Fruit fly (Drosophila melanogaster) whole organism, wandering third instar larva: Measurements from ENCODE around the gene Msh6.

Source experiments
- Abd-B ChIP-seq: fragments of >200 bp; optimal IDR thresholded peaks from 2 replicates; lab custom pipeline; 2017; ENCODE audit warnings: missing biosample characterization, missing genetic modification characterization
- CG32264 ChIP-seq: fragments of 200-800 bp; sonication (Bioruptor generic); optimal IDR thresholded peaks from 2 replicates; lab custom pipeline; 2016; ENCODE audit warnings: missing biosample characterization, missing genetic modification characterization
- CG9705 ChIP-seq: fragments of 200-800 bp; sonication (Bioruptor generic); optimal IDR thresholded peaks from 2 replicates; lab custom pipeline; 2018; ENCODE audit warnings: missing biosample characterization, mild to moderate bottlenecking, missing genetic modification characterization
- CrebA ChIP-seq: fragments of 200-800 bp; sonication (Bioruptor generic); optimal IDR thresholded peaks from 2 replicates; lab custom pipeline; 2016; ENCODE audit warnings: missing biosample characterization, mild to moderate bottlenecking, missing genetic modification characterization, borderline replicate concordance
- Dfd ChIP-seq: fragments of >200 bp; optimal IDR thresholded peaks from 2 replicates; lab custom pipeline; 2017; ENCODE audit warnings: missing biosample characterization, missing genetic modification characterization
- Dif ChIP-seq: fragments of 200-275, 200-300 bp; sonication (Bioruptor generic); optimal IDR thresholded peaks from 2 replicates; lab custom pipeline; 2018; ENCODE audit warnings: missing biosample characterization, missing genetic modification characterization; ENCODE audit not compliant: partially characterized antibody
- GATAd ChIP-seq: sonication (Bioruptor generic); optimal IDR thresholded peaks from 2 replicates; lab custom pipeline; 2016; ENCODE audit warnings: missing biosample characterization, missing genetic modification characterization
- HLH106 ChIP-seq: fragments of 200-800 bp; optimal IDR thresholded peaks from 3 replicates; lab custom pipeline; 2019; ENCODE audit warnings: missing biosample characterization, mild to moderate bottlenecking, missing genetic modification characterization, moderate library complexity
- Hnf4 ChIP-seq: fragments of 200-800 bp; sonication (Bioruptor generic); optimal IDR thresholded peaks from 2 replicates; lab custom pipeline; 2016; ENCODE audit warnings: missing biosample characterization, mild to moderate bottlenecking, missing genetic modification characterization
- Hr78 ChIP-seq: fragments of >200 bp; optimal IDR thresholded peaks from 2 replicates; lab custom pipeline; 2017; ENCODE audit warnings: missing biosample characterization, missing genetic modification characterization
- Hr83 ChIP-seq: fragments of 200-300 bp; sonication (Bioruptor generic); optimal IDR thresholded peaks from 2 replicates; lab custom pipeline; 2016; ENCODE audit warnings: missing biosample characterization, mild to moderate bottlenecking, missing genetic modification characterization, moderate library complexity; ENCODE audit not compliant: poor library complexity, severe bottlenecking
- Jra ChIP-seq: sonication (Bioruptor generic); optimal IDR thresholded peaks from 2 replicates; lab custom pipeline; 2016; ENCODE audit warnings: missing biosample characterization, missing genetic modification characterization
- Mio ChIP-seq: sonication (Bioruptor generic); optimal IDR thresholded peaks from 2 replicates; lab custom pipeline; 2016; ENCODE audit warnings: missing biosample characterization, missing genetic modification characterization
- Myc ChIP-seq: fragments of >200 bp; optimal IDR thresholded peaks from 2 replicates; lab custom pipeline; 2017
- N ChIP-seq: fragments of >200 bp; optimal IDR thresholded peaks from 2 replicates; lab custom pipeline; 2018; ENCODE audit warnings: missing biosample characterization, missing external identifiers, missing genetic modification characterization
- OdsH ChIP-seq: fragments of 200-800 bp; sonication (Bioruptor generic); optimal IDR thresholded peaks from 2 replicates; lab custom pipeline; 2016; ENCODE audit warnings: missing biosample characterization, mild to moderate bottlenecking, missing genetic modification characterization
- Rel ChIP-seq, 2 experiments: fragments of 200-800 bp; sonication (Bioruptor generic) in 1 of 2; optimal IDR thresholded peaks; 2 replicates in 1 of 2; 3 replicates in 1 of 2; lab custom pipeline; 2016 to 2019; ENCODE audit warnings: mild to moderate bottlenecking in 2 of 2, missing biosample characterization in 2 of 2, missing genetic modification characterization in 2 of 2, moderate library complexity in 1 of 2
- Sp1 ChIP-seq: fragments of 200-800 bp; sonication (Bioruptor generic); optimal IDR thresholded peaks from 3 replicates; lab custom pipeline; 2019; ENCODE audit warnings: missing biosample characterization, mild to moderate bottlenecking, missing genetic modification characterization, moderate library complexity
- Vsx2 ChIP-seq: fragments of 200-300, 225-300 bp; sonication (Bioruptor generic); optimal IDR thresholded peaks from 2 replicates; lab custom pipeline; 2018; ENCODE audit warnings: missing biosample characterization, missing genetic modification characterization; ENCODE audit not compliant: partially characterized antibody
- br ChIP-seq: fragments of 200-800 bp; sonication (Bioruptor generic); optimal IDR thresholded peaks from 2 replicates; lab custom pipeline; 2016; ENCODE audit warnings: missing biosample characterization, missing genetic modification characterization
- brk ChIP-seq: fragments of 200-800 bp; sonication (Bioruptor generic); optimal IDR thresholded peaks from 2 replicates; lab custom pipeline; 2016; ENCODE audit warnings: missing biosample characterization, mild to moderate bottlenecking, missing genetic modification characterization
- dl ChIP-seq, 2 experiments: fragments of 175-275, 200-275 bp in 1 of 2; fragments of 200-275 bp in 1 of 2; sonication (Bioruptor generic); optimal IDR thresholded peaks; lab custom pipeline; 2018; ENCODE audit warnings: mild to moderate bottlenecking in 2 of 2, missing biosample characterization in 2 of 2, missing genetic modification characterization in 2 of 2, moderate library complexity in 2 of 2; ENCODE audit not compliant: partially characterized antibody in 2 of 2, insufficient read depth in 1 of 2
- dmrt93B ChIP-seq: fragments of 200-800 bp; sonication (Bioruptor generic); optimal IDR thresholded peaks from 2 replicates; lab custom pipeline; 2018; ENCODE audit warnings: missing biosample characterization, mild to moderate bottlenecking, missing genetic modification characterization
- dsf ChIP-seq: sonication (Bioruptor generic); optimal IDR thresholded peaks from 2 replicates; lab custom pipeline; 2016; ENCODE audit warnings: missing biosample characterization, missing genetic modification characterization, borderline replicate concordance
- ey ChIP-seq: fragments of 200-800 bp; sonication (Bioruptor generic); optimal IDR thresholded peaks from 2 replicates; lab custom pipeline; 2016; ENCODE audit warnings: missing biosample characterization, missing genetic modification characterization
- foxo ChIP-seq, 2 experiments: fragments of 200-800 bp; sonication (Bioruptor generic); optimal IDR thresholded peaks; 2 replicates in 1 of 2; 3 replicates in 1 of 2; lab custom pipeline; 2016 to 2017; ENCODE audit warnings: missing biosample characterization in 2 of 2, missing genetic modification characterization in 2 of 2
- fru ChIP-seq: fragments of 200-800 bp; sonication (Bioruptor generic); optimal IDR thresholded peaks from 3 replicates; lab custom pipeline; 2016; ENCODE audit warnings: missing biosample characterization, mild to moderate bottlenecking, missing genetic modification characterization
- h ChIP-seq: fragments of 200-800 bp; sonication (Bioruptor generic); optimal IDR thresholded peaks from 3 replicates; lab custom pipeline; 2016; ENCODE audit warnings: missing biosample characterization, mild to moderate bottlenecking, missing genetic modification characterization
- jim ChIP-seq: fragments of 175-275, 200-325 bp; sonication (Bioruptor generic); optimal IDR thresholded peaks from 2 replicates; lab custom pipeline; 2016; ENCODE audit warnings: missing biosample characterization, mild to moderate bottlenecking, missing genetic modification characterization
- lola ChIP-seq: fragments of >200 bp; optimal IDR thresholded peaks from 2 replicates; lab custom pipeline; 2017; ENCODE audit warnings: missing biosample characterization, missing genetic modification characterization
- pan ChIP-seq: fragments of >200 bp; optimal IDR thresholded peaks from 2 replicates; lab custom pipeline; 2017
- psq ChIP-seq: fragments of 200-800 bp; sonication (Bioruptor generic); optimal IDR thresholded peaks from 3 replicates; lab custom pipeline; 2017; ENCODE audit warnings: missing biosample characterization, mild to moderate bottlenecking, missing genetic modification characterization, moderate library complexity
- rgr ChIP-seq: fragments of 200-800 bp; sonication (Bioruptor generic); optimal IDR thresholded peaks from 3 replicates; lab custom pipeline; 2016; ENCODE audit warnings: missing biosample characterization, mild to moderate bottlenecking, missing genetic modification characterization
- sage ChIP-seq: fragments of 200-800 bp; sonication (Bioruptor generic); optimal IDR thresholded peaks from 2 replicates; lab custom pipeline; 2016; ENCODE audit warnings: missing biosample characterization, mild to moderate bottlenecking, missing genetic modification characterization
- sv ChIP-seq: fragments of 200-800 bp; sonication (Bioruptor generic); optimal IDR thresholded peaks from 3 replicates; lab custom pipeline; 2016; ENCODE audit warnings: missing biosample characterization, missing genetic modification characterization
- tai ChIP-seq: sonication (Bioruptor generic); optimal IDR thresholded peaks from 2 replicates; lab custom pipeline; 2016; ENCODE audit warnings: missing biosample characterization, missing genetic modification characterization
- usp ChIP-seq: fragments of >200 bp; optimal IDR thresholded peaks from 2 replicates; lab custom pipeline; 2017; ENCODE audit warnings: missing biosample characterization, missing genetic modification characterization
- woc ChIP-seq: sonication (Bioruptor generic); optimal IDR thresholded peaks from 2 replicates; lab custom pipeline; 2016; ENCODE audit warnings: missing biosample characterization, mild to moderate bottlenecking, missing genetic modification characterization

Gene Msh6

DNA sequence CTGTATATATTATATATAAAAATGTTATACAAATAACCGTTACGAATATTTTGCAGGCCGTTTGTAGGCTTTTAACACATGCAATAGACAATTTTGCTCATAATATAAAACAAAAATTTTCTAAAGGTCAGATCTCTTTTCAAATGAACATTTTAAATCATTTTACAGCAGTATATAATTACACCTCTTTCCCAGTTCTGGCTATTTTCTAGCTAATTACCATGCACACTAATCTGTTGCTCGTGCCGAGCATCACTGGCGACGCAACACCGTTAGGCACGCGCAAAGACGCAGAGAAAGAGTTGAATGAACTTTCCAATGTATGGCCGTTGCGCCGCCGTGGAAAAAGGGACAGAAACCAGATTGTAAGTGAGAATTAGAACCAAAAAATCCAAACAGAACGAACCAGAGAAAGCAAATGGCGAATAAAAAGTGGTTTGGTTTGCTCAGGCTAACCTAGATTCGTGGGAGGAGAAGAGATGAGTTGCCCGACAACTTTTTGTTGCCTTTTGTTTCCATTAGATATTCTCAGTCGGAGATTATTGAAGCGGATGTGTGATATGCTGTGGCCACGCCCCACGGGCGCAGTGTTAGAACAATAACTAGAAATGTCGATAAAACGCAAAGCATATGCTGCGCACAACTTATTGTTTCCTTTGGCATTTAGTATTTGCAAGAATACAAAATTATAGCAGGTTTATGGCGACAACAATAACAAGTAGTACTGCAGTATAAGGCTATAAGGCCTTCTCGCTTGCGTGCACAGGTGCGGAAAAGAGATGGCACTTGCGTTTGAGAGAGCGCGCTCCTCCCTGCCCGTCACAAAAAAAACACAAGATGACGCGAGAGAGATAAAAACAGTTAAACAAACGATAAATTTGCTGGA, 17.0 kb downstream of the Msh6 start:
- TF ChIP-seq Mio (GFP tag; lab: Kevin White, UChicago) (no peak), br (peak; percentile 3), brk (no peak), Hnf4 (no peak), dsf (GFP tag; lab: Kevin White, UChicago) (no peak), Vsx2 (GFP tag; lab: Kevin White, UChicago) (no peak), tai (GFP tag; lab: Kevin White, UChicago) (no peak), CG32264 (no peak), sv (GFP tag; lab: Kevin White, UChicago) (no peak), ey (GFP tag; lab: Kevin White, UChicago) (no peak), Myc (peak; percentile 75), Abd-B (no peak), CG9705 (no peak), usp (no peak), Hr83 (GFP tag; lab: Kevin White, UChicago) (no peak), psq (no peak), rgr (GFP tag; lab: Kevin White, UChicago) (peak; percentile 43), lola (GFP tag; lab: Kevin White, UChicago) (no peak), Dif (GFP tag; lab: Kevin White, UChicago) (peak; percentile 37), foxo (GFP tag; optimal IDR thresholded peaks at IDR 0.05; lab: Kevin White, UChicago) (peak in 1 of 2 experiments; percentile 28), jim (GFP tag; lab: Kevin White, UChicago) (no peak), dl (GFP tag; optimal IDR thresholded peaks at IDR 0.05; lab: Kevin White, UChicago; ENCODE audit: insufficient read depth in 1 of 2, partially characterized antibody in 2 of 2) (peak; percentile 6 to 43), GATAd (GFP tag; lab: Kevin White, UChicago) (no peak), Rel (GFP tag; optimal IDR thresholded peaks at IDR 0.05; lab: Kevin White, UChicago) (no peak), Rel (tag; optimal IDR thresholded peaks at IDR 0.05; lab: Kevin White, UChicago) (peak; percentile 20), Sp1 (GFP tag; lab: Kevin White, UChicago) (peak; percentile 15), Dfd (GFP tag; lab: Kevin White, UChicago) (no peak), Jra (GFP tag; lab: Kevin White, UChicago) (peak; percentile 32), OdsH (GFP tag; lab: Kevin White, UChicago) (no peak), woc (GFP tag; lab: Kevin White, UChicago) (peak; percentile 5), CrebA (GFP tag; lab: Kevin White, UChicago) (no peak), HLH106 (tag; lab: Kevin White, UChicago) (peak; percentile 31), h (GFP tag; lab: Kevin White, UChicago) (peak; percentile 30), fru (GFP tag; lab: Kevin White, UChicago) (peak; percentile 16), pan (lab: Kevin White, UChicago) (no peak), Hr78 (no peak), dmrt93B (GFP tag; lab: Kevin White, UChicago) (no peak), N (GFP tag; lab: Kevin White, UChicago) (no peak), sage (no peak)
- TF ChIP-seq, all 38 proteins: peak for 13

DNA sequence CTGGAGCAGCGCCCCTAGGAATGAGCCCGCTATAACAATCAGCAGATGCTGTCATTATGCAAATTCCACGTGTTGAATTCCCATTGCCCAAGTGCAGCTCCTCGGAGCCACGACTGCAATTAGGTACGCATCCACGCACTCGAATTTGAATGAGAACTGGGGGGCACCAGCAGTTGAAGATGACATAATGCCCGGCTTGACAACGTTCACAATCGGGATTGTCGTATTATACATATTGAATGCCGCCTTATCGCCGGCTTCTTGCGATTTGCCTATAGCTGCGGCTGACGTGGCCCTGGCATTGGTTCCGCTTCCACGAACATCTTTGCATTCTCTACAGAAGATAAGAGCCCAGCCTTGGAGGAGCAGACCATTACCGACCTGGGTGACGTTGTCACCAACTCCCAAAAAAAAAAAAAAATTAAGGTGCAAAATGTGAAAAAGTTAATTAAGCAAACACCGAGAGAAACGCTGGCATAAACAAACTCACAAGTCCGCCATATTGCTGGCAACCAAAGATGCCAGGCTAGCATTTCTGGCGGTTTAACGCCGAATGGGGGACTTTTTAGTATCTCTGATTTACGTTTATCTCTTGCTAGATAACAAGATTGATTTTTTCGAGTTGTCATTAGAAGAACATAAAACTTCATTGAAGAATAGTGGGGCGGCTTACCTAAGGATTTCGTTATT, 17.9 kb downstream of the Msh6 start:
- no peak for TF ChIP-seq Dfd (GFP tag; lab: Kevin White, UChicago)
- TF ChIP-seq Hr83 (GFP tag; lab: Kevin White, UChicago), result peak; percentile 29
- TF ChIP-seq Rel (GFP tag; optimal IDR thresholded peaks at IDR 0.05; lab: Kevin White, UChicago), result no peak
- TF ChIP-seq Rel (tag; optimal IDR thresholded peaks at IDR 0.05; lab: Kevin White, UChicago), result peak; percentile 28
- no peak for TF ChIP-seq sage
- TF ChIP-seq dsf (GFP tag; lab: Kevin White, UChicago), result no peak
- TF ChIP-seq, all 38 proteins: peak for 2
